Worm (Caenorhabditis elegans) whole organism, L1 larva: ENCODE measurements around the gene F29A7.8.

Experiments used
- C16A3.4 ChIP-seq: fragments of 150-350 bp; optimal IDR thresholded peaks from 2 replicates; lab custom pipeline; 2014; ENCODE audit warnings: missing biosample characterization, missing genetic modification characterization
- ceh-82 ChIP-seq, 3 experiments: fragments of 150-350 bp in 1 of 3; sonication (generic microtip) in 2 of 3; optimal IDR thresholded peaks; 2 replicates each; lab custom pipeline; 2014 to 2017; ENCODE audit warnings: missing biosample characterization in 3 of 3, missing genetic modification characterization in 3 of 3
- egl-27 ChIP-seq, 2 experiments: fragments of 150-350 bp in 1 of 2; sonication (generic microtip); optimal IDR thresholded peaks; 3 replicates each; lab custom pipeline; 2017 to 2018; ENCODE audit warnings: missing biosample characterization in 2 of 2, missing genetic modification characterization in 2 of 2, missing genetic modification reagents in 2 of 2
- lin-13 ChIP-seq: fragments of 150-350 bp; optimal IDR thresholded peaks from 2 replicates; lab custom pipeline; 2014; ENCODE audit warnings: missing biosample characterization, missing genetic modification reagents, missing genetic modification characterization
- lin-15B ChIP-seq: fragments of 150-350 bp; sonication (generic microtip); optimal IDR thresholded peaks from 3 replicates; lab custom pipeline; 2014; ENCODE audit warnings: missing biosample characterization, missing genetic modification characterization
- mdl-1 ChIP-seq, 2 experiments: fragments of 150-350 bp; optimal IDR thresholded peaks; 2 replicates each; lab custom pipeline; 2014 to 2017; ENCODE audit warnings: missing biosample characterization in 2 of 2, missing genetic modification characterization in 2 of 2, inconsistent platforms in 1 of 2
- nhr-11 ChIP-seq: fragments of 150-350 bp; optimal IDR thresholded peaks from 2 replicates; lab custom pipeline; 2014; ENCODE audit warnings: missing biosample characterization, missing genetic modification characterization
- nhr-20 ChIP-seq: sonication (generic microtip); optimal IDR thresholded peaks from 2 replicates; lab custom pipeline; 2016; ENCODE audit warnings: mild to moderate bottlenecking, missing genetic modification characterization, missing compliant biosample characterization
- pqm-1 ChIP-seq: sonication (generic microtip); optimal IDR thresholded peaks from 3 replicates; lab custom pipeline; 2017; ENCODE audit warnings: missing biosample characterization, missing genetic modification characterization
- tbx-2 ChIP-seq: sonication (generic microtip); optimal IDR thresholded peaks from 2 replicates; lab custom pipeline; 2016; ENCODE audit warnings: missing genetic modification characterization, missing compliant biosample characterization
- xbp-1 ChIP-seq: sonication (generic microtip); optimal IDR thresholded peaks from 2 replicates; lab custom pipeline; 2016; ENCODE audit warnings: missing genetic modification characterization, missing compliant biosample characterization
- zag-1 ChIP-seq: fragments of 150-350 bp; optimal IDR thresholded peaks from 2 replicates; lab custom pipeline; 2014; ENCODE audit warnings: missing biosample characterization, missing genetic modification characterization
- ztf-4 ChIP-seq: fragments of 150-350 bp; optimal IDR thresholded peaks from 2 replicates; lab custom pipeline; 2014; ENCODE audit warnings: missing biosample characterization, missing genetic modification characterization

DNA sequence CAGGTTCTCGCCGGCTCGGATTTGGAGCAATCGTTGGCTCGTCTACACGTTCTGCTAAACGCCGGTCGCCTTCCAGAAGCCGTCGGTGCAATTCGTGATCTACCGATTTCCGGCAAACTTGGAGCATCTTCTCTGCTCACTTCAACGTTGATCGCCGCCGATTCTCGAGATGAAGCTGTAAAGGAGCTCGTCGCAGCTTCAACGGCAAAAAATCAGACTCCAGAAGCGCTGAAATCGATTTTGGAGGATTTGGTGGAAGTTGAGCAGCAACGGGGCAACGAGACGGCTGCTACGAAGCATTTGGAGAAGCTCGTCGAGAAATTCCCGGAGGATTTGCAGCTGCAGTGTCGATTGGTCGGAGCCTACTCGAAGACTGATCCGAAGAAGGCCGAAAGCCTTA lies 33.8 kb upstream of the F29A7.8 start:
- no peak for TF ChIP-seq ztf-4 (tag; lab: Kevin White, UChicago)
- no peak for TF ChIP-seq nhr-11 (tag; lab: Kevin White, UChicago)
- TF ChIP-seq ceh-82 (tag; optimal IDR thresholded peaks at IDR 0.05; lab: Kevin White, UChicago), result no peak
- TF ChIP-seq lin-13 (GFP tag; lab: Kevin White, UChicago), result no peak
- no peak for TF ChIP-seq lin-15B (tag; lab: Kevin White, UChicago)
- TF ChIP-seq nhr-20 (tag; lab: Kevin White, UChicago), result no peak
- TF ChIP-seq tbx-2 (tag; lab: Kevin White, UChicago), result no peak
- no peak for TF ChIP-seq pqm-1
- no peak for TF ChIP-seq zag-1
- no peak for TF ChIP-seq mdl-1 (tag; optimal IDR thresholded peaks at IDR 0.05; lab: Kevin White, UChicago)
- no peak for TF ChIP-seq xbp-1 (tag; lab: Kevin White, UChicago)
- TF ChIP-seq egl-27 (tag; optimal IDR thresholded peaks at IDR 0.05; lab: Kevin White, UChicago), result no peak
- TF ChIP-seq C16A3.4 (tag; lab: Kevin White, UChicago), result no peak
